Fruit fly (Drosophila melanogaster): Measurements from ENCODE around the gene Spg7.
A peak's percentile ranks its signal among the peaks of the same experiment; 100 is the strongest.

Gene Spg7

dm6 chrX:2683926-2684325, 14.1 kb downstream of the Spg7 start:
- TF ChIP-seq Vsx2 (GFP tag; optimal IDR thresholded peaks at IDR 0.05; ENCODE audit: partially characterized antibody), result no peak

DNA sequence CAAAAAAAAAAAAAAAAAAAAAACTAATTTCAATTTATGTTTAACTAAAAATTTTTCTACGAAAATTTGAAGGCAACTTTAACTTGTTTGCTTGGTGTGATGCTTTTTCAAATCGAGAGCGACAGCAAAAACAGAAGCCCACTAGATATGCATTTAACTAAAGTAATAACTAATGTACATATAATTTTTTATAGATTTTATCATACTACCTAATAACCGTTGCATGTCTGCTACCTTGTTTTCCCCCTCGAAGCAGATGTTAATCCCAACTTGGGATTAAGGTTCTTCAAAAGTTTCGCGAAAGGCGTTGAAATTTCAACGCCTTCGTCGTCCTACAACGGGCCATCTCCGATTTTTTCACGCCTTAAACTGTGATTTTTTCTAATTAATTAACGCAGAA, 15.2 kb downstream of the Spg7 start, which contains the start of gene CG2652:
Gene CG2652 (minus strand): TSS at position 101 of the 400 bp plus-strand sequence.
- TF ChIP-seq Jra (GFP tag; optimal IDR thresholded peaks at IDR 0.05) (no peak), foxo (GFP tag; optimal IDR thresholded peaks at IDR 0.05) (no peak), Hr78 (GFP tag; optimal IDR thresholded peaks at IDR 0.05) (no peak), Dif (GFP tag; optimal IDR thresholded peaks at IDR 0.05; ENCODE audit: partially characterized antibody) (no peak), dl (GFP tag; optimal IDR thresholded peaks at IDR 0.05; ENCODE audit: insufficient read depth in 1 of 2, partially characterized antibody in 2 of 2) (no peak), sage (GFP tag; optimal IDR thresholded peaks at IDR 0.05) (no peak), tai (GFP tag; optimal IDR thresholded peaks at IDR 0.05) (no peak)

dm6 chrX:2681601-2682000, 16.4 kb downstream of the Spg7 start, which contains the start of gene HLH3B:
Gene HLH3B, minus strand, starts transcription at chrX:2681723.
- TF ChIP-seq CG32264 (GFP tag; optimal IDR thresholded peaks at IDR 0.05) (no peak), usp (GFP tag; optimal IDR thresholded peaks at IDR 0.05) (no peak), sv (GFP tag; optimal IDR thresholded peaks at IDR 0.05) (no peak), rgr (GFP tag; optimal IDR thresholded peaks at IDR 0.05) (no peak), dsf (GFP tag; optimal IDR thresholded peaks at IDR 0.05; ENCODE audit: borderline replicate concordance) (no peak), Hnf4 (GFP tag; optimal IDR thresholded peaks at IDR 0.05) (no peak)

DNA sequence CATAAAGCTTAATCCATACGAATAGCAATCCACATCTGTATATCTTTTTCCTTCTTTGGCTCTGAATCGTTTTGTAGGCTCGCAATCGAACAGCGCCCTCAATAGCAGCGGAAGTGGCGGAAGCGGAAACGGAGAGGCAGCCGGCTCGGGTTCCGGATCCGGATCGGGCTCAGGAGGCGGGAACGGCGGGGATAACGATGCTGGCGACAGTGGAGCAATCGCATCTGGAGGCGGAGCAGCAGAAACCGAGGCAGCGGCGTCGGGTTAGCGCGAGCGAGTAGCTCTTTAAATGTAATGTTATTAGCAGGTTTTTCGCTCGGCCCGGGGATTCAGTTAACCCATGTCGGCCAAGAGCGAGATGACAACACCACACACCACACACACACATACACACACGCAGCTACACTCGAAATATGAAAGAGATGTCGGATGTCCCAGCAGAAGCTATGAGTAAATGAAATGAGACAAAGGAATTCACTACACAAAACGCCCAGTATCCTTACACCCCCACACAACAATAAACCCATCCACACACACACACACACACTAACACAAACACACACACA, 20.9 kb downstream of the Spg7 start:
- no peak for TF ChIP-seq sv (GFP tag; optimal IDR thresholded peaks at IDR 0.05)
- no peak for TF ChIP-seq dsf (GFP tag; optimal IDR thresholded peaks at IDR 0.05; ENCODE audit: borderline replicate concordance)
- no peak for TF ChIP-seq Myc (optimal IDR thresholded peaks at IDR 0.05)
- TF ChIP-seq Dfd (GFP tag; optimal IDR thresholded peaks at IDR 0.05), result no peak
- no peak for TF ChIP-seq pan (optimal IDR thresholded peaks at IDR 0.05)
- TF ChIP-seq N (GFP tag; optimal IDR thresholded peaks at IDR 0.05), result no peak
- TF ChIP-seq woc (GFP tag; optimal IDR thresholded peaks at IDR 0.05), result no peak
- no peak for TF ChIP-seq ey (GFP tag; optimal IDR thresholded peaks at IDR 0.05)
- TF ChIP-seq brk (GFP tag; optimal IDR thresholded peaks at IDR 0.05), result no peak
- TF ChIP-seq psq (GFP tag; optimal IDR thresholded peaks at IDR 0.05), result no peak
- no peak for TF ChIP-seq dmrt93B (GFP tag; optimal IDR thresholded peaks at IDR 0.05)
- TF ChIP-seq Abd-B (GFP tag; optimal IDR thresholded peaks at IDR 0.05), result no peak
- TF ChIP-seq usp (GFP tag; optimal IDR thresholded peaks at IDR 0.05), result no peak

DNA sequence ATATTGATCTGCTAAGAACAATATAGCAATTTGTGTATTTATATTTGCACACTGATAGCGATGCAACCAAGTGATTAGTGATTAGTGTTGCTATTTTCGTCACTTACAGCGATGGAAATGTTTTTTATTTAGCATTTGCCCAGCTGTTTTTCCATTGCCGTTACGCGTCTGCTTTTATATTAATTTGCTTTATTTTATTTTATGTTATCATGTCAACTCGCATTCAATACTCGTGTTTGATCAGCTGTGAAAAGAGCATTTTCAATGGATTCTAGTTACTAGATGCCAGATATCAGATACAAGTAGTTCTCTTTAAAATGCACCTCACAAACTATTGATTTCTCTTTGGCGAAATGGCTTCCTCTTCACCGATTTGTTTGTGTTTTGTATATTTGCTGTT, 34.6 kb downstream of the Spg7 start:
- TF ChIP-seq Hr83 (GFP tag; optimal IDR thresholded peaks at IDR 0.05; ENCODE audit: poor library complexity, severe bottlenecking), result peak; percentile 50
- TF ChIP-seq jim (GFP tag; optimal IDR thresholded peaks at IDR 0.05), result no peak
- no peak for TF ChIP-seq HLH106 (tag; optimal IDR thresholded peaks at IDR 0.05)
- peak; percentile 4 for TF ChIP-seq h (GFP tag; optimal IDR thresholded peaks at IDR 0.05)
- no peak for TF ChIP-seq CG32264 (GFP tag; optimal IDR thresholded peaks at IDR 0.05)
- TF ChIP-seq Hr78 (GFP tag; optimal IDR thresholded peaks at IDR 0.05), result no peak
- no peak for TF ChIP-seq Sp1 (GFP tag; optimal IDR thresholded peaks at IDR 0.05)
- TF ChIP-seq OdsH (GFP tag; optimal IDR thresholded peaks at IDR 0.05), result no peak
- peak; percentile 11 for TF ChIP-seq rgr (GFP tag; optimal IDR thresholded peaks at IDR 0.05)

DNA sequence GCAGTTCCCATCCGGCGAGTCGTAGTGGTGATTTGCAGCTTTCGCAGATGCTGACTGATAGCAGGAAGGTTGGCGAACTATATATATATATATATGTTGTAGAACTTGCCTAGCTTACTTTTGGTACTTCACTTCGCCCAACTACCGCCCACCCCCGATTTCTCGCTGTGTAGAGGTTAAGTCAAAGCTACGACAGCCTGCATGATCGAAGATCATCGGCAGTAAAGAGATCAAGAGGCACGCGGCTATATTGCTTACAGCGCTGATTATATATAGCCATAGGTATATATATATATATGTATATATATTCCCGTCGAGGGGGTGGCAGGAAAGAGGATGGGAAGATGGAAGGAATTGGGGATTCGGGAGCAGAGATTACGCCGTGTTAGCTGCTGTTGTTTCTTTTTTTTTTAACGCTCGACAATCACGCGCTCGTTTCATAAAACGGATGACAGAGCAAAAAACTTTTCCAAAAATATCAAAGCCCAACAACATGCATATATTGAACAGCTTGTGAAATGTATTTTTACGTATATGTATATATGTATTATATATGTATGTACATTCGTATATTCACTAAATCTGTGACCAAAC, 35.4 kb downstream of the Spg7 start:
- TF ChIP-seq Rel (GFP tag; optimal IDR thresholded peaks at IDR 0.05) (no peak), Rel (tag; optimal IDR thresholded peaks at IDR 0.05) (no peak), foxo (GFP tag; optimal IDR thresholded peaks at IDR 0.05) (no peak), lola (GFP tag; optimal IDR thresholded peaks at IDR 0.05) (no peak), h (GFP tag; optimal IDR thresholded peaks at IDR 0.05) (no peak), HLH106 (tag; optimal IDR thresholded peaks at IDR 0.05) (no peak), pan (optimal IDR thresholded peaks at IDR 0.05) (no peak)

All from whole organism, wandering third instar larva.